Worm (Caenorhabditis elegans) whole organism, young adult: Measurements from ENCODE around the gene nhr-183.

ENCODE experiments used
- B0035.1 ChIP-seq: sonication (generic microtip); optimal IDR thresholded peaks from 2 replicates; lab custom pipeline; 2016; ENCODE audit warnings: missing genetic modification characterization, mild to moderate bottlenecking, missing compliant biosample characterization, missing genotype, missing genetic modification reagents
- Y53F4B.3 ChIP-seq: fragments of 200-800 bp; sonication (Bioruptor generic); IDR thresholded peaks from 2 replicates; pipeline ENCODE4 v1.3.6; 2022; ENCODE audit warnings: missing genetic modification reagents, missing genetic modification characterization, missing compliant biosample characterization
- Y95B8A.8 ChIP-seq: fragments of 200-800 bp; sonication (Bioruptor generic); IDR thresholded peaks from 2 replicates; pipeline ENCODE4 v1.3.6; 2022; ENCODE audit warnings: missing genetic modification reagents, missing genetic modification characterization, missing compliant biosample characterization
- akir-1 ChIP-seq: fragments of 200-800 bp; sonication (Bioruptor generic); optimal IDR thresholded peaks from 2 replicates; lab custom pipeline; 2018; ENCODE audit warnings: mild to moderate bottlenecking, missing genetic modification characterization, moderate library complexity, missing compliant biosample characterization
- ceh-58 ChIP-seq: fragments of 200-800 bp; sonication (Bioruptor generic); IDR thresholded peaks from 2 replicates; pipeline ENCODE4 v1.3.6; 2022; ENCODE audit warnings: missing genetic modification characterization, missing compliant biosample characterization
- lin-54 ChIP-seq: fragments of 200-800 bp; sonication (Bioruptor generic); optimal IDR thresholded peaks from 2 replicates; lab custom pipeline; 2018; ENCODE audit warnings: mild to moderate bottlenecking, missing genetic modification characterization, missing compliant biosample characterization
- mes-4 ChIP-seq: sonication (generic microtip); optimal IDR thresholded peaks from 2 replicates; lab custom pipeline; 2016; ENCODE audit warnings: missing genotype, missing genetic modification characterization, missing compliant biosample characterization
- rec-8 ChIP-seq, 2 experiments: sonication (generic microtip); optimal IDR thresholded peaks; 2 replicates each; lab custom pipeline; 2016; ENCODE audit warnings: mild to moderate bottlenecking in 2 of 2, missing genetic modification characterization in 2 of 2, missing genetic modification reagents in 2 of 2, missing genotype in 2 of 2, missing biosample characterization in 1 of 2, missing compliant biosample characterization in 1 of 2, moderate library complexity in 1 of 2

ce11 chrV:2218803-2219202 lies 45.6 kb downstream of the nhr-183 start, which contains the start of gene nhr-56:
- no peak for TF ChIP-seq B0035.1 (tag; lab: Kevin White, UChicago)
- TF ChIP-seq ceh-58, result no peak
- TF ChIP-seq Y95B8A.8 (GFP tag; lab: Robert Waterston, UW), result no peak
- no peak for TF ChIP-seq Y53F4B.3 (GFP tag; lab: Robert Waterston, UW)
- TF ChIP-seq lin-54, result no peak
- TF ChIP-seq akir-1, result no peak
- TF ChIP-seq rec-8 (tag; optimal IDR thresholded peaks at IDR 0.05; lab: Kevin White, UChicago), result no peak
- TF ChIP-seq mes-4 (tag; lab: Kevin White, UChicago), result no peak
